Fruit fly (Drosophila melanogaster) whole organism, adult: Measurements from ENCODE around the gene Hpd.

Experiments
- CG11617 ChIP-seq: fragments of 200-800 bp; sonication (Bioruptor generic); optimal IDR thresholded peaks from 2 replicates; lab custom pipeline; 2017; ENCODE audit warnings: mild to moderate bottlenecking, missing biosample characterization, missing genetic modification reagents, missing genetic modification characterization
- CG5204 ChIP-seq: fragments of 200-800 bp; sonication (Bioruptor generic); optimal IDR thresholded peaks from 2 replicates; lab custom pipeline; 2016; ENCODE audit warnings: missing biosample characterization, missing genetic modification characterization
- CG7101 ChIP-seq: fragments of 200-800 bp; sonication (Bioruptor generic); optimal IDR thresholded peaks from 2 replicates; lab custom pipeline; 2018; ENCODE audit warnings: missing biosample characterization, mild to moderate bottlenecking, missing genetic modification characterization, moderate library complexity
- cnc ChIP-seq, 2 experiments: fragments of >200 bp; optimal IDR thresholded peaks; 2 replicates each; lab custom pipeline; 2017
- kay ChIP-seq: fragments of 200-800 bp; sonication (Bioruptor generic); peaks from one replicate; lab custom pipeline; 2016; ENCODE audit warnings: missing biosample characterization, missing genetic modification characterization, borderline replicate concordance
- tj ChIP-seq: fragments of 200-800 bp; sonication (Bioruptor generic); optimal IDR thresholded peaks from 3 replicates; lab custom pipeline; 2017; ENCODE audit warnings: missing biosample characterization, mild to moderate bottlenecking, missing genetic modification characterization, moderate library complexity

DNA sequence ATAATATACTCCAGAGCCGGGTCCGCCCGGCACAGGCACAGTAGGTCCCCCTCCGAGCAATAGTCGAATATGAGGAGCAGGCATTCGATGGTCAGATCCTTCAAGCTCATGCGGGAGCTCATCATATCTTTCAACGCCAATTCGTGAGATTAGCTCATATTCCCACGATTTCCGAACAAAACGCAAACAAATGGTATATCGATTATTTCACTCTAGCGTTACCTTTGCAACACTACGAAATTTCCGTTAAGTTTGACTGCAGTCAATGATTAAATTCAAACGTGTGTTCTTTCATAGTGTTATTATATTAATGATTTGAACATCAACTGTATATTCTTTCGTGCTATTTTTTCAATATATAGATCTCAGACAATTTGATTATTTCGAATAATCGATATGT lies 46.3 kb downstream of the Hpd start, which contains the start of gene CG33969:
- TF ChIP-seq cnc (optimal IDR thresholded peaks at IDR 0.05; lab: Kevin White, UChicago): no peak
- TF ChIP-seq tj (GFP tag; lab: Kevin White, UChicago): peak; percentile 2
- TF ChIP-seq CG5204: no peak
- peak; percentile 49 for TF ChIP-seq kay (GFP tag; lab: Kevin White, UChicago)
- peak; percentile 22 for TF ChIP-seq CG7101
- no peak for TF ChIP-seq CG11617 (GFP tag; lab: Kevin White, UChicago)
